ENCODE assay signal across 1 fruit fly cellular context in genomic region chr3R:26547660-26548067, dm6.
TF ChIP-seq lines count a peak whose summit lies in the region.

No protein-coding gene starts in this region.

TF ChIP-seq in whole organism, embryonic, 481 proteins besides CTCF, POLR2A, EP300 and RAD21 (continued from another document):
- TF ChIP-seq zen2 (GFP tag; IDR thresholded peaks at IDR 0.05; lab: Robert Waterston, UW; ENCODE audit: partially characterized antibody) = no peak
- TF ChIP-seq CG3407 (GFP tag; optimal IDR thresholded peaks at IDR 0.05; lab: Kevin White, UChicago) = peak; percentile 54
- TF ChIP-seq CG18011 (GFP tag; optimal IDR thresholded peaks at IDR 0.05; lab: Kevin White, UChicago) = no peak
- no peak for TF ChIP-seq vfl (GFP tag; optimal IDR thresholded peaks at IDR 0.05; lab: Kevin White, UChicago)
- peak; percentile 17 for TF ChIP-seq CG12744 (GFP tag; optimal IDR thresholded peaks at IDR 0.05; lab: Kevin White, UChicago)
- peak; percentile 53 for TF ChIP-seq CG17359 (tag; optimal IDR thresholded peaks at IDR 0.05; lab: Kevin White, UChicago)
- TF ChIP-seq pho (GFP tag; optimal IDR thresholded peaks at IDR 0.05; lab: Kevin White, UChicago) = no peak
- no peak for TF ChIP-seq ase (GFP tag; IDR thresholded peaks at IDR 0.05; lab: Robert Waterston, UW)
- no peak for TF ChIP-seq pnt (GFP tag; optimal IDR thresholded peaks at IDR 0.05; lab: Kevin White, UChicago)
- TF ChIP-seq CG18599 (GFP tag; optimal IDR thresholded peaks at IDR 0.05; lab: Kevin White, UChicago) = peak; percentile 64
- no peak for TF ChIP-seq psq (GFP tag; optimal IDR thresholded peaks at IDR 0.05; lab: Kevin White, UChicago)
- TF ChIP-seq sens (GFP tag; lab: Kevin White, UChicago) = peak; percentile 85
- peak; percentile 17 for TF ChIP-seq CG17568 (GFP tag; optimal IDR thresholded peaks at IDR 0.05; lab: Kevin White, UChicago)
